Fruit fly (Drosophila melanogaster): ENCODE results near the gene CG31848.
A peak's percentile ranks its signal among the peaks of the same experiment; 100 is the strongest.

Gene CG31848

DNA sequence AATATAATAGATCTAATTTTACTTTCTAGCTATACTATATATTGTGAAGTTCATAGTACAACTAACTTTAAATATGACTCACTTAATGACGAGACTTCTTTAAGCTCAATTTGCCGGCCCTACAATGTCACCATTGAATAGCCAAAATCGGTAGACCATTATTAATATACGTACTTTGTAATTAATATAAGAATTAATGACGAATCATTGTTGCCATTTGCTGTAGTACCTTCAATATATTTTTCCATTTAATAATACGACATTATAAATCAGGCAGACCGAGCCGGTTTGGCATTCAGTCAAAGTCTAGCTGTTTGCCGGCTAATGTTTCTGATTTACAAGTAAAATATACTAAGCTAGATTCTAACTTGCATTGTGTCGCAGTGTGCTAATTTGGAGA is 26.0 kb downstream of the CG31848 start, which contains the start of gene Jhbp13 (continued):
- TF ChIP-seq CG12299 (tag; optimal IDR thresholded peaks at IDR 0.05) (no peak), CG10209 (GFP tag; optimal IDR thresholded peaks at IDR 0.05) (no peak), Nf-YA (GFP tag; IDR thresholded peaks at IDR 0.05) (no peak), dpn (GFP tag; optimal IDR thresholded peaks at IDR 0.05) (no peak)

DNA sequence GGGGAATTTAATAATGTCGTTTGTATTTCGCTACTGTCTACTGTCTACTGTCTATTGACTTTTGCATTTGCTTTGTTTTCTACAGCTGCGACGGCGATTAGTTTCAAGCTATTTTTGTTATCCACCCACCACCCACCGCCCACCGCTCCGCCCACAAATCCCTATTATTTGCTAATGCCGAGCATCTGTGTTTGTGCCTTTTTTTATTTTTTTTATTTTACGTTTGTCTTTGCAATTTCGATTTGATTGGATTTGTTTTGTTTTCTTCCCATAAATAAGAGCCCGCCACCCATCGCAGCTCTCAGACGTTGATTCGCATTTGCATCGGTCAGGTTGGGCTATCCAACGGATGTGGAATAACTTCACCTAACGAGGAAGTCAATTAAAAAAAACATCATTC is 29.5 kb downstream of the CG31848 start, which contains the start of gene Jhbp14:
Gene Jhbp14 (plus strand): TSS at position 301 of the 400 bp plus-strand sequence.
- no peak for TF ChIP-seq Hr3 (GFP tag; optimal IDR thresholded peaks at IDR 0.05)
- no peak for TF ChIP-seq CG18619 (GFP tag; optimal IDR thresholded peaks at IDR 0.05)
- TF ChIP-seq crol (GFP tag; IDR thresholded peaks at IDR 0.05) = no peak
- TF ChIP-seq BtbVII (GFP tag; optimal IDR thresholded peaks at IDR 0.05) = no peak
- TF ChIP-seq CG6175 (GFP tag; IDR thresholded peaks at IDR 0.05) = no peak
- TF ChIP-seq dan (GFP tag; IDR thresholded peaks at IDR 0.05) = no peak
- no peak for TF ChIP-seq emc (GFP tag; optimal IDR thresholded peaks at IDR 0.05)
- TF ChIP-seq CG17385 (GFP tag; optimal IDR thresholded peaks at IDR 0.05) = no peak
- TF ChIP-seq kah (GFP tag; optimal IDR thresholded peaks at IDR 0.05) = no peak
- no peak for TF ChIP-seq CG14014 (GFP tag; IDR thresholded peaks at IDR 0.05)
- no peak for TF ChIP-seq CG18599 (GFP tag; optimal IDR thresholded peaks at IDR 0.05)
- TF ChIP-seq CG18764 (GFP tag; optimal IDR thresholded peaks at IDR 0.05) = no peak
- TF ChIP-seq phol (tag; optimal IDR thresholded peaks at IDR 0.05) = no peak
- no peak for TF ChIP-seq z (GFP tag; IDR thresholded peaks at IDR 0.05)
- TF ChIP-seq HHEX (GFP tag; optimal IDR thresholded peaks at IDR 0.05) = no peak
- no peak for TF ChIP-seq Hmx (GFP tag; optimal IDR thresholded peaks at IDR 0.05)
- TF ChIP-seq nom (GFP tag; optimal IDR thresholded peaks at IDR 0.05) = no peak
- no peak for TF ChIP-seq HLH3B (GFP tag; IDR thresholded peaks at IDR 0.05)
- TF ChIP-seq CG11247 (GFP tag; IDR thresholded peaks at IDR 0.05) = no peak

DNA sequence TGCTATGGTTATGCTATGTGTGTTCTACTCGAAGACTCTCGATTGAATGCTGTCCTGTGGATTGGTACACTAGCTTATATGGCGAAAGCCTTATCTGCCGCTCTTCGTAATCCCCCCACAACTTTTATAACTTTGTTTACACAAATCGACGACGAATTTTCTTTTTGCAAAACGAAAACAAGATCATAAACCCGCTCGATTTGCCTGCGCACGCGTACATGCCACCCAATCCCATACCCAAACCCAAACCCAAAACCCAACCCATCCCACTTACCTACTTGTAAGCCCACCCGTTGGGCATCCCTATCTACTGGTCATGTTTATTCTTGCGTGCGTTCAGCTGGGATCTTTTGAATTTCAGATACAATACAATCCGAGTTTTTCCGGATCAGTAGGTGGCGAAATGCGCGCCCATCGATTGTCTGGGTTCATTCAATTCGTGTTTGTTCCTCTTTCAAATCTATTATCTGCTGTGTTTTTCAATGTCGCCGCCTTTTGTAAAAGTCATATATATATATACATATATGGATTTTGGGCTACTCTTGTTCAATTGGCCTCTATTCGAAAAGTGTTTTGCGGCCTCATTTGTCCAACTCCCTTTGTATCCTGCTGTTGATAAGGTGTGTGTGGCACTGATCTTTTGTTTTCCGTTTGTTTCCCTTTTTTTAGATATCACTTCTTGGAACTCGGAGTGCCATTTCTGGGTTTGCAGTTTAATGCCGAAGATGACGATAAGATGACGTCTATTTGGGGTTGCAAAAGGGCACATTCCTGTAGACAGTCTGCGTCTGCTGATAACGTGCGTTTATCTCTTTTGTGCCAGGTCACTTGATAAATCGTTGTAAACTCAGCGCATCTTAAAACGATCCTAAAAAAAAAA is 30.8 kb downstream of the CG31848 start, which contains the start of gene Mabi:
Gene Mabi (minus strand): TSS at position 51 of the 880 bp plus-strand sequence.
- TF ChIP-seq cato (GFP tag; optimal IDR thresholded peaks at IDR 0.05; ENCODE audit: borderline replicate concordance) (no peak), CG2116 (GFP tag; optimal IDR thresholded peaks at IDR 0.05) (no peak), CG15073 (GFP tag; optimal IDR thresholded peaks at IDR 0.05) (no peak), sqz (GFP tag; optimal IDR thresholded peaks at IDR 0.05) (no peak), Vsx1 (GFP tag; optimal IDR thresholded peaks at IDR 0.05) (no peak), fd3F (GFP tag; optimal IDR thresholded peaks at IDR 0.05) (no peak), CG2202 (tag; optimal IDR thresholded peaks at IDR 0.05) (no peak), tll (GFP tag; optimal IDR thresholded peaks at IDR 0.05) (peak in 1 of 2 experiments; percentile 79), Trl (optimal IDR thresholded peaks at IDR 0.05) (no peak), Trl (GFP tag; optimal IDR thresholded peaks at IDR 0.05) (no peak), CG2199 (GFP tag; IDR thresholded peaks at IDR 0.05) (no peak), cad (GFP tag; optimal IDR thresholded peaks at IDR 0.05) (peak; percentile 32), chm (GFP tag; IDR thresholded peaks at IDR 0.05) (no peak), CG5953 (GFP tag; IDR thresholded peaks at IDR 0.05) (no peak), seq (GFP tag; IDR thresholded peaks at IDR 0.05) (no peak), p53 (GFP tag; optimal IDR thresholded peaks at IDR 0.05) (peak; percentile 57), Lim3 (GFP tag; IDR thresholded peaks at IDR 0.05) (no peak), zen (tag; optimal IDR thresholded peaks at IDR 0.05) (peak; percentile 75), CG11504 (tag; optimal IDR thresholded peaks at IDR 0.05) (no peak), Ets65A (GFP tag) (peak; percentile 36), Hmr (GFP tag; optimal IDR thresholded peaks at IDR 0.05) (no peak), CrebB (tag; optimal IDR thresholded peaks at IDR 0.05) (no peak), CG15011 (GFP tag; optimal IDR thresholded peaks at IDR 0.05) (no peak), Kr (GFP tag; optimal IDR thresholded peaks at IDR 0.05) (peak; percentile 63), Atf3 (GFP tag; optimal IDR thresholded peaks at IDR 0.05) (no peak), twi (tag; optimal IDR thresholded peaks at IDR 0.05) (peak; percentile 34)
